Fruit fly (Drosophila melanogaster) whole organism, embryonic: Measurements from ENCODE around the gene CG31131.
A peak's percentile ranks its signal among the peaks of the same experiment; 100 is the strongest.

ENCODE experiments used
- Adf1 ChIP-seq: fragments of 200-800 bp; sonication (Bioruptor generic); IDR thresholded peaks from 2 replicates; pipeline ENCODE4 v1.3.6; 2022; ENCODE audit warnings: missing biosample characterization, missing genetic modification characterization
- C15 ChIP-seq: fragments of 200-800 bp; sonication (Bioruptor generic); IDR thresholded peaks from 3 replicates; pipeline ENCODE4 v1.3.6; 2022; ENCODE audit warnings: missing biosample characterization, missing genetic modification characterization
- CG1024 ChIP-seq: fragments of 200-800 bp; sonication (Bioruptor generic); IDR thresholded peaks from 2 replicates; pipeline ENCODE4 v1.3.6; 2022; ENCODE audit warnings: missing biosample characterization, missing genetic modification characterization
- CG10979 ChIP-seq: fragments of 200-800 bp; sonication (Bioruptor generic); optimal IDR thresholded peaks from 2 replicates; lab custom pipeline; 2018; ENCODE audit warnings: missing biosample characterization, mild to moderate bottlenecking, missing genetic modification characterization, moderate library complexity
- CG12071 ChIP-seq: fragments of 200-800 bp; sonication (Bioruptor generic); optimal IDR thresholded peaks from 3 replicates; lab custom pipeline; 2018; ENCODE audit warnings: missing biosample characterization, mild to moderate bottlenecking, missing genetic modification characterization
- CG14441 ChIP-seq: fragments of 200-800 bp; sonication (Bioruptor generic); IDR thresholded peaks from 2 replicates; pipeline ENCODE4 v1.3.6; 2022; ENCODE audit warnings: missing biosample characterization, missing genetic modification characterization
- CG14667 ChIP-seq: fragments of 200-800 bp; sonication (Bioruptor generic); IDR thresholded peaks from 2 replicates; pipeline ENCODE4 v1.3.6; 2022; ENCODE audit warnings: missing biosample characterization, missing genetic modification characterization
- CG15269 ChIP-seq: fragments of 200-800 bp; sonication (Bioruptor generic); optimal IDR thresholded peaks from 2 replicates; lab custom pipeline; 2018; ENCODE audit warnings: missing biosample characterization, mild to moderate bottlenecking, missing genetic modification characterization, moderate library complexity
- CG16815 ChIP-seq: fragments of 200-800 bp; sonication (Bioruptor generic); optimal IDR thresholded peaks from 3 replicates; lab custom pipeline; 2017; ENCODE audit warnings: missing biosample characterization, mild to moderate bottlenecking, missing genetic modification characterization
- CG17328 ChIP-seq: fragments of 200-800 bp; sonication (Bioruptor generic); IDR thresholded peaks from 2 replicates; pipeline ENCODE4 v1.3.6; 2022; ENCODE audit warnings: missing biosample characterization, missing genetic modification characterization
- CG2129 ChIP-seq: fragments of 200-800 bp; sonication (Bioruptor generic); IDR thresholded peaks from 2 replicates; pipeline ENCODE4 v1.3.6; 2022; ENCODE audit warnings: missing biosample characterization, missing genetic modification characterization; ENCODE audit not compliant: partially characterized antibody
- CG2889 ChIP-seq: fragments of 200-800 bp; sonication (Bioruptor generic); IDR thresholded peaks from 3 replicates; pipeline ENCODE4 v1.3.6; 2022; ENCODE audit warnings: missing biosample characterization, missing genetic modification characterization
- CG30431 ChIP-seq: fragments of 200-800 bp; sonication (Bioruptor generic); optimal IDR thresholded peaks from 2 replicates; lab custom pipeline; 2017; ENCODE audit warnings: missing biosample characterization, missing genetic modification characterization
- CG32767 ChIP-seq: fragments of 200-800 bp; sonication (Bioruptor generic); IDR thresholded peaks from 2 replicates; pipeline ENCODE4 v1.3.6; 2022; ENCODE audit warnings: missing biosample characterization, missing genetic modification characterization
- CG34376 ChIP-seq: fragments of 200-800 bp; sonication (Bioruptor generic); optimal IDR thresholded peaks from 2 replicates; lab custom pipeline; 2018; ENCODE audit warnings: missing biosample characterization, mild to moderate bottlenecking, missing genetic modification characterization
- CG3726 ChIP-seq: fragments of 200-800 bp; sonication (Bioruptor generic); IDR thresholded peaks from 3 replicates; pipeline ENCODE4, ENCODE4 v1.3.6; 2022; ENCODE audit warnings: missing biosample characterization, missing genetic modification characterization
- CG4282 ChIP-seq: fragments of 200-800 bp; sonication (Bioruptor generic); optimal IDR thresholded peaks from 2 replicates; lab custom pipeline; 2016; ENCODE audit warnings: missing biosample characterization, missing genetic modification characterization
- CG4404 ChIP-seq: fragments of 200-800 bp; sonication (Bioruptor generic); IDR thresholded peaks from 2 replicates; pipeline ENCODE4 v1.3.6; 2022; ENCODE audit warnings: missing biosample characterization, missing genetic modification characterization
- CG6791 ChIP-seq: fragments of 200-800 bp; sonication (Bioruptor generic); IDR thresholded peaks from 3 replicates; pipeline ENCODE4 v1.3.6; 2022; ENCODE audit warnings: missing biosample characterization, missing genetic modification characterization; ENCODE audit not compliant: partially characterized antibody
- CG8944 ChIP-seq: fragments of 200-800 bp; sonication (Bioruptor generic); optimal IDR thresholded peaks from 3 replicates; lab custom pipeline; 2016; ENCODE audit warnings: missing biosample characterization, missing genetic modification characterization
- CG9727 ChIP-seq: fragments of 200-800 bp; sonication (Bioruptor generic); optimal IDR thresholded peaks from 3 replicates; lab custom pipeline; 2017; ENCODE audit warnings: missing biosample characterization, mild to moderate bottlenecking, missing genetic modification characterization
- Chrac-16 ChIP-seq: fragments of 200-800 bp; sonication (Bioruptor generic); optimal IDR thresholded peaks from 3 replicates; lab custom pipeline; 2016; ENCODE audit warnings: missing biosample characterization, missing genetic modification characterization
- Dbx ChIP-seq: fragments of 200-800 bp; sonication (Bioruptor generic); IDR thresholded peaks from 3 replicates; pipeline ENCODE4 v1.3.6; 2022; ENCODE audit warnings: missing biosample characterization, missing genetic modification characterization
- Dip3 ChIP-seq: fragments of 200-800 bp; sonication (Bioruptor generic); optimal IDR thresholded peaks from 3 replicates; lab custom pipeline; 2016; ENCODE audit warnings: missing biosample characterization, missing genetic modification characterization
- Ets65A ChIP-seq: fragments of 200-800 bp; sonication (Bioruptor generic); peaks from one replicate; lab custom pipeline; 2016; ENCODE audit warnings: missing biosample characterization, missing genetic modification characterization
- GATAe ChIP-seq: fragments of 200-800 bp; sonication (Bioruptor generic); conservative IDR thresholded peaks from 2 replicates; pipeline ENCODE4 v1.3.6; 2022; ENCODE audit warnings: missing biosample characterization, missing genetic modification characterization
- Hr51 ChIP-seq, 2 experiments: fragments of 200-800 bp; sonication (Bioruptor generic); optimal IDR thresholded peaks; 2 replicates in 1 of 2; 3 replicates in 1 of 2; lab custom pipeline; 2016 to 2018; ENCODE audit warnings: missing biosample characterization in 2 of 2, missing genetic modification characterization in 2 of 2, mild to moderate bottlenecking in 1 of 2, moderate library complexity in 1 of 2
- Lpt ChIP-seq: fragments of >200 bp; optimal IDR thresholded peaks from 2 replicates; lab custom pipeline; 2018; ENCODE audit warnings: missing biosample characterization, missing genetic modification characterization
- MBD-R2 ChIP-seq: fragments of 200-800 bp; sonication (Bioruptor generic); IDR thresholded peaks from 2 replicates; pipeline ENCODE4 v1.3.6; 2022; ENCODE audit warnings: missing biosample characterization, missing genetic modification characterization
- Mrtf ChIP-seq: fragments of 200-800 bp; sonication (Bioruptor generic); IDR thresholded peaks from 3 replicates; pipeline ENCODE4 v1.3.6; 2022; ENCODE audit warnings: missing biosample characterization, missing genetic modification characterization
- NC2α ChIP-seq: fragments of 200-800 bp; sonication (Bioruptor generic); optimal IDR thresholded peaks from 2 replicates; lab custom pipeline; 2016; ENCODE audit warnings: missing biosample characterization, missing genetic modification characterization
- Nf-YB ChIP-seq: fragments of 200-800 bp; sonication (Bioruptor generic); optimal IDR thresholded peaks from 3 replicates; lab custom pipeline; 2019; ENCODE audit warnings: missing biosample characterization, mild to moderate bottlenecking, missing genetic modification characterization, moderate library complexity
- Stat92E ChIP-seq, 3 experiments: fragments of >200 bp in 2 of 3; fragments of 200-800 bp in 1 of 3; sonication (Bioruptor generic) in 1 of 3; optimal IDR thresholded peaks; 2 replicates each; lab custom pipeline; 2017 to 2019; ENCODE audit warnings: missing biosample characterization in 3 of 3, missing genetic modification characterization in 3 of 3, mild to moderate bottlenecking in 1 of 3, moderate library complexity in 1 of 3
- Usf ChIP-seq: fragments of 200-800 bp; sonication (Bioruptor generic); optimal IDR thresholded peaks from 2 replicates; lab custom pipeline; 2017; ENCODE audit warnings: missing genotype, missing biosample characterization, missing genetic modification characterization
- ara ChIP-seq: fragments of 200-800 bp; sonication (Bioruptor generic); IDR thresholded peaks from 2 replicates; pipeline ENCODE4 v1.3.6; 2022; ENCODE audit warnings: missing biosample characterization, missing genetic modification characterization
- ase ChIP-seq: fragments of 200-800 bp; sonication (Bioruptor generic); IDR thresholded peaks from 3 replicates; pipeline ENCODE4 v1.3.6; 2022; ENCODE audit warnings: missing biosample characterization, missing genetic modification characterization
- chif ChIP-seq, 2 experiments: fragments of 200-800 bp; sonication (Bioruptor generic); optimal IDR thresholded peaks; 3 replicates each; lab custom pipeline; 2016; ENCODE audit warnings: missing biosample characterization in 2 of 2, missing genetic modification characterization in 2 of 2
- dmrt99B ChIP-seq: fragments of 200-800 bp; sonication (Bioruptor generic); optimal IDR thresholded peaks from 2 replicates; lab custom pipeline; 2018; ENCODE audit warnings: missing biosample characterization, mild to moderate bottlenecking, missing genetic modification characterization, moderate library complexity
- fd64A ChIP-seq: fragments of 200-800 bp; sonication (Bioruptor generic); optimal IDR thresholded peaks from 3 replicates; lab custom pipeline; 2018; ENCODE audit warnings: missing biosample characterization, mild to moderate bottlenecking, missing genetic modification characterization
- hkb ChIP-seq, 2 experiments: fragments of 200-800 bp in 1 of 2; fragments of >200 bp in 1 of 2; sonication (Bioruptor generic) in 1 of 2; IDR thresholded peaks in 1 of 2; optimal IDR thresholded peaks in 1 of 2; 2 replicates each; pipeline versions ENCODE4 v1.3.6 to Lab custom; 2017 to 2022; ENCODE audit warnings: missing biosample characterization in 1 of 2, missing genetic modification characterization in 1 of 2
- lmd ChIP-seq: fragments of 200-800 bp; sonication (Bioruptor generic); IDR thresholded peaks from 2 replicates; pipeline ENCODE4 v1.3.6; 2022; ENCODE audit warnings: missing biosample characterization, missing genetic modification characterization
- lola ChIP-seq, 3 experiments: fragments of >200 bp in 2 of 3; fragments of 200-800 bp in 1 of 3; sonication (Bioruptor generic) in 1 of 3; optimal IDR thresholded peaks; 2 replicates each; lab custom pipeline; 2017 to 2019; ENCODE audit warnings: missing biosample characterization in 3 of 3, missing genetic modification characterization in 3 of 3, mild to moderate bottlenecking in 1 of 3, moderate library complexity in 1 of 3
- oc ChIP-seq: fragments of 200-800 bp; sonication (Bioruptor generic); optimal IDR thresholded peaks from 2 replicates; lab custom pipeline; 2018; ENCODE audit warnings: missing biosample characterization, mild to moderate bottlenecking, missing genetic modification characterization, moderate library complexity
- prd ChIP-seq, 3 experiments: fragments of >200 bp in 2 of 3; fragments of 200-800 bp in 1 of 3; sonication (Bioruptor generic) in 1 of 3; optimal IDR thresholded peaks in 2 of 3; IDR thresholded peaks in 1 of 3; 2 replicates in 2 of 3; 3 replicates in 1 of 3; pipeline versions ENCODE4 v1.3.6 to Lab custom; 2017 to 2022; ENCODE audit warnings: missing biosample characterization in 1 of 3, missing genetic modification characterization in 1 of 3
- pzg ChIP-seq: fragments of 200-800 bp; sonication (Bioruptor generic); optimal IDR thresholded peaks from 3 replicates; lab custom pipeline; 2018; ENCODE audit warnings: missing biosample characterization, mild to moderate bottlenecking, missing genetic modification characterization, moderate library complexity
- seq ChIP-seq: fragments of 200-800 bp; sonication (Bioruptor generic); IDR thresholded peaks from 2 replicates; pipeline ENCODE4 v1.3.6; 2022; ENCODE audit warnings: missing biosample characterization, missing genetic modification characterization
- sob ChIP-seq: fragments of 200-800 bp; sonication (Bioruptor generic); IDR thresholded peaks from 2 replicates; pipeline ENCODE4 v1.3.6; 2022; ENCODE audit warnings: missing biosample characterization, missing genetic modification characterization
- tup ChIP-seq: fragments of 200-800 bp; sonication (Bioruptor generic); optimal IDR thresholded peaks from 2 replicates; lab custom pipeline; 2016; ENCODE audit warnings: missing biosample characterization, mild to moderate bottlenecking, missing genetic modification characterization, moderate library complexity
- tx ChIP-seq: fragments of 200-800 bp; sonication (Bioruptor generic); optimal IDR thresholded peaks from 2 replicates; lab custom pipeline; 2016; ENCODE audit warnings: missing biosample characterization, missing genetic modification characterization

CG31131 gene

DNA sequence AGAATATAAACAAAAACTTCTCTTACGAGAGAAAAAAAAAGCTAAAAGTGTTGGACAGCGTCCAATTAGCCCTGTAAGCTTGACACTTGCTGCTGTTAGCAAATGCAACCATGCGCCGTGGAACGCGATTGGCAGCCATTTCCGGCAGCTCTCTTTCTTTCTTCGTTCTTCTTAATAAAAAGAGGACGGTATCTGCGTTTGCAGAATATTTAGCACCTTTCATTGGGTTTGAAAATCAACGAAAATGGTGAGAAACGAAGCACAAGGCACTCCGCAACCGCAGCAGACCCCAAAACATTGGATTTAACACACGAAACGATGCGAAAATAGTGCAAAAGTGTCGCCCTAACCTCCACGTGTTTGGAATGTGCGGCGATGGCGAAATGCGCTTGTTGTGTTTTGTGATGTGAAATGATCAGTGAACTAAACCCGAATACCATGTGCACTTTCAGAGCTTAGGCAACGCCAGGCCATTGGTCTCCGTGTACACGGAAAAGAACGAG, 40.3 kb downstream of the CG31131 start, which contains the start of gene RpL4 (continued):
- TF ChIP-seq CG6791 (GFP tag; lab: Robert Waterston, UW) (no peak), Adf1 (GFP tag; lab: Robert Waterston, UW) (no peak), Chrac-16 (GFP tag; lab: Kevin White, UChicago) (peak; percentile 53), CG16815 (peak; percentile 58), CG3726 (GFP tag; lab: Robert Waterston, UW) (peak; percentile 52), CG1024 (GFP tag; lab: Robert Waterston, UW) (peak; percentile 83), prd (optimal IDR thresholded peaks at IDR 0.05; lab: Kevin White, UChicago) (no peak), prd (GFP tag; IDR thresholded peaks at IDR 0.05; lab: Robert Waterston, UW) (peak; percentile 48; the same call in 2 of the 3 replicates), C15 (GFP tag; lab: Robert Waterston, UW) (peak; percentile 72; the same call in 1 of the 3 replicates), Ets65A (GFP tag; lab: Kevin White, UChicago) (peak; percentile 98), CG30431 (GFP tag; lab: Kevin White, UChicago) (peak; percentile 76), seq (GFP tag; lab: Robert Waterston, UW) (peak; percentile 72), tx (GFP tag; lab: Kevin White, UChicago) (peak; percentile 40), sob (peak; percentile 81), Dip3 (GFP tag; lab: Kevin White, UChicago) (peak; percentile 60), fd64A (GFP tag; lab: Kevin White, UChicago) (peak; percentile 81), CG4404 (GFP tag; lab: Robert Waterston, UW) (0 out of 2 replicates have a peak, but pooled peaks have one; percentile 27), CG14441 (peak; percentile 60), CG2129 (GFP tag; lab: Robert Waterston, UW) (no peak), Stat92E (GFP tag; optimal IDR thresholded peaks at IDR 0.05; lab: Kevin White, UChicago) (no peak), ara (GFP tag; lab: Robert Waterston, UW) (peak; percentile 81), pzg (GFP tag; lab: Kevin White, UChicago) (peak; percentile 45), chif (GFP tag; optimal IDR thresholded peaks at IDR 0.05; lab: Kevin White, UChicago) (peak; percentile 68 to 84), Usf (GFP tag; lab: Kevin White, UChicago) (peak; percentile 72), lmd (peak; percentile 58), Lpt (GFP tag; lab: Kevin White, UChicago) (no peak), CG14667 (GFP tag; lab: Robert Waterston, UW) (no peak), CG2889 (GFP tag; lab: Robert Waterston, UW) (no peak), NC2α (GFP tag; lab: Kevin White, UChicago) (peak; percentile 74), CG32767 (GFP tag; lab: Robert Waterston, UW) (0 out of 2 replicates have a peak, but pooled peaks have one; percentile 54), CG34376 (GFP tag; lab: Kevin White, UChicago) (peak; percentile 93), oc (tag; lab: Kevin White, UChicago) (peak; percentile 44), CG8944 (GFP tag; lab: Kevin White, UChicago) (peak; percentile 44), Nf-YB (GFP tag; lab: Kevin White, UChicago) (peak; percentile 73), hkb (optimal IDR thresholded peaks at IDR 0.05; lab: Kevin White, UChicago) (no peak), hkb (GFP tag; IDR thresholded peaks at IDR 0.05; lab: Robert Waterston, UW) (peak; percentile 84), CG12071 (peak; percentile 88), tup (GFP tag; lab: Kevin White, UChicago) (peak; percentile 50), ase (GFP tag; lab: Robert Waterston, UW) (peak; percentile 74; the same call in 2 of the 3 replicates), MBD-R2 (peak; percentile 48; the same call in 1 of the 2 replicates), CG10979 (tag; lab: Kevin White, UChicago) (peak; percentile 57), CG9727 (peak; percentile 93), Mrtf (peak; percentile 50; the same call in 1 of the 3 replicates), dmrt99B (tag; lab: Kevin White, UChicago) (peak; percentile 64), Dbx (GFP tag; lab: Robert Waterston, UW) (peak; percentile 80), Hr51 (GFP tag; optimal IDR thresholded peaks at IDR 0.05; lab: Kevin White, UChicago) (peak; percentile 76 to 79), lola (GFP tag; optimal IDR thresholded peaks at IDR 0.05; lab: Kevin White, UChicago) (peak in 1 of 3 experiments; percentile 61), GATAe (no peak; the same call in 1 of the 2 replicates), CG15269 (peak; percentile 81), CG4282 (no peak), CG17328 (GFP tag; lab: Robert Waterston, UW) (peak; percentile 91)
